Worm (Caenorhabditis elegans) whole organism, L2 larva: ENCODE measurements around the gene ugt-10.

Experiments
- F13H6.1 ChIP-seq: sonication (generic microtip); optimal IDR thresholded peaks from 2 replicates; lab custom pipeline; 2016; ENCODE audit warnings: missing genetic modification characterization, missing compliant biosample characterization
- R02D3.7 ChIP-seq: fragments of 150-350 bp; optimal IDR thresholded peaks from 2 replicates; lab custom pipeline; 2014; ENCODE audit warnings: missing biosample characterization, missing genetic modification characterization
- Y55F3AM.14 ChIP-seq: fragments of 200-800 bp; sonication (Bioruptor generic); optimal IDR thresholded peaks from 2 replicates; lab custom pipeline; 2018; ENCODE audit warnings: mild to moderate bottlenecking, missing genetic modification characterization, missing compliant biosample characterization
- alr-1 ChIP-seq: fragments of 150-350 bp; optimal IDR thresholded peaks from 2 replicates; lab custom pipeline; 2014; ENCODE audit warnings: missing biosample characterization, missing genetic modification characterization
- ama-1 ChIP-seq: fragments of 150-350 bp; optimal IDR thresholded peaks from 2 replicates; lab custom pipeline; 2018; ENCODE audit warnings: inconsistent platforms
- blmp-1 ChIP-seq: sonication (generic microtip); optimal IDR thresholded peaks from 2 replicates; lab custom pipeline; 2017; ENCODE audit warnings: missing genetic modification characterization, mild to moderate bottlenecking, missing compliant biosample characterization, antibody characterized with exemption, moderate library complexity; ENCODE audit not compliant: insufficient read depth
- ceh-16 ChIP-seq: fragments of 150-350 bp; optimal IDR thresholded peaks from 2 replicates; lab custom pipeline; 2014; ENCODE audit warnings: missing biosample characterization, missing genetic modification characterization
- ceh-82 ChIP-seq: fragments of 150-350 bp; optimal IDR thresholded peaks from 2 replicates; lab custom pipeline; 2014; ENCODE audit warnings: missing biosample characterization, missing genetic modification characterization
- crh-2 ChIP-seq: sonication (generic microtip); optimal IDR thresholded peaks from 2 replicates; lab custom pipeline; 2017; ENCODE audit warnings: missing biosample characterization, missing genetic modification characterization
- dmd-4 ChIP-seq: sonication (generic microtip); optimal IDR thresholded peaks from 2 replicates; lab custom pipeline; 2017; ENCODE audit warnings: missing biosample characterization, missing genetic modification characterization
- egl-27 ChIP-seq: sonication (generic microtip); optimal IDR thresholded peaks from 3 replicates; lab custom pipeline; 2017; ENCODE audit warnings: missing biosample characterization, missing genetic modification reagents, missing genetic modification characterization
- elt-1 ChIP-seq: fragments of 150-350 bp; optimal IDR thresholded peaks from 2 replicates; lab custom pipeline; 2014; ENCODE audit warnings: missing biosample characterization, missing genetic modification characterization
- fos-1 ChIP-seq: fragments of 150-350 bp; optimal IDR thresholded peaks from 2 replicates; lab custom pipeline; 2014; ENCODE audit warnings: missing biosample characterization, missing genetic modification characterization
- lin-13 ChIP-seq: fragments of 150-350 bp; optimal IDR thresholded peaks from 2 replicates; lab custom pipeline; 2014; ENCODE audit warnings: missing biosample characterization, missing genetic modification reagents, missing genetic modification characterization
- lin-39 ChIP-seq: fragments of 150-350 bp; optimal IDR thresholded peaks from 2 replicates; lab custom pipeline; 2014; ENCODE audit warnings: missing biosample characterization, missing genetic modification reagents, missing genetic modification characterization
- lsy-2 ChIP-seq, 2 experiments: fragments of 150-350 bp in 1 of 2; sonication (generic microtip) in 1 of 2; optimal IDR thresholded peaks; 2 replicates each; lab custom pipeline; 2014 to 2017; ENCODE audit warnings: missing biosample characterization in 2 of 2, missing genetic modification characterization in 2 of 2
- mab-5 ChIP-seq: fragments of 150-350 bp; optimal IDR thresholded peaks from 2 replicates; lab custom pipeline; 2014; ENCODE audit warnings: missing biosample characterization, missing genetic modification characterization
- mdl-1 ChIP-seq, 2 experiments: fragments of 150-350 bp in 1 of 2; sonication (generic microtip) in 1 of 2; optimal IDR thresholded peaks; 2 replicates each; lab custom pipeline; 2017; ENCODE audit warnings: missing biosample characterization in 2 of 2, missing genetic modification characterization in 2 of 2
- nhr-10 ChIP-seq: sonication (generic microtip); optimal IDR thresholded peaks from 2 replicates; lab custom pipeline; 2017; ENCODE audit warnings: missing biosample characterization, missing genetic modification characterization
- nhr-11 ChIP-seq: fragments of 150-350 bp; optimal IDR thresholded peaks from 2 replicates; lab custom pipeline; 2014; ENCODE audit warnings: missing biosample characterization, missing genetic modification characterization
- nhr-12 ChIP-seq: fragments of 150-350 bp; optimal IDR thresholded peaks from 2 replicates; lab custom pipeline; 2014; ENCODE audit warnings: missing biosample characterization, missing genetic modification characterization
- nhr-129 ChIP-seq: fragments of 150-350 bp; optimal IDR thresholded peaks from 2 replicates; lab custom pipeline; 2014; ENCODE audit warnings: missing biosample characterization, missing genetic modification characterization
- nhr-21 ChIP-seq: fragments of 150-350 bp; optimal IDR thresholded peaks from 2 replicates; lab custom pipeline; 2014; ENCODE audit warnings: missing biosample characterization, missing genetic modification characterization
- nhr-237 ChIP-seq: fragments of 150-350 bp; optimal IDR thresholded peaks from 2 replicates; lab custom pipeline; 2014; ENCODE audit warnings: missing biosample characterization, missing genetic modification characterization
- nhr-25 ChIP-seq: fragments of 150-350 bp; sonication (generic microtip); optimal IDR thresholded peaks from 3 replicates; lab custom pipeline; 2014; ENCODE audit warnings: missing biosample characterization, missing genetic modification characterization
- nhr-6 ChIP-seq: fragments of 150-350 bp; optimal IDR thresholded peaks from 2 replicates; lab custom pipeline; 2014; ENCODE audit warnings: missing biosample characterization, missing genetic modification characterization
- sma-3 ChIP-seq: sonication (generic microtip); optimal IDR thresholded peaks from 2 replicates; lab custom pipeline; 2016; ENCODE audit warnings: missing genetic modification reagents, missing genetic modification characterization, missing compliant biosample characterization
- sma-9 ChIP-seq, 2 experiments: fragments of 150-350 bp in 1 of 2; sonication (generic microtip) in 1 of 2; optimal IDR thresholded peaks; 2 replicates each; lab custom pipeline; 2014 to 2016; ENCODE audit warnings: missing genetic modification characterization in 2 of 2, mild to moderate bottlenecking in 1 of 2, missing biosample characterization in 1 of 2, missing compliant biosample characterization in 1 of 2, missing genetic modification reagents in 1 of 2, moderate library complexity in 1 of 2
- snpc-4 ChIP-seq: fragments of 150-350 bp; optimal IDR thresholded peaks from 2 replicates; lab custom pipeline; 2014; ENCODE audit warnings: missing biosample characterization, missing genetic modification characterization
- unc-39 ChIP-seq: fragments of 150-350 bp; optimal IDR thresholded peaks from 2 replicates; lab custom pipeline; 2014; ENCODE audit warnings: missing biosample characterization, missing genetic modification characterization
- unc-55 ChIP-seq: fragments of 150-350 bp; sonication (generic microtip); optimal IDR thresholded peaks from 3 replicates; lab custom pipeline; 2014; ENCODE audit warnings: missing biosample characterization, missing genetic modification reagents, missing genetic modification characterization
- unc-62 ChIP-seq: fragments of 150-350 bp; optimal IDR thresholded peaks from 2 replicates; lab custom pipeline; 2014; ENCODE audit warnings: missing biosample characterization, missing genetic modification reagents, missing genetic modification characterization
- zag-1 ChIP-seq: fragments of 150-350 bp; optimal IDR thresholded peaks from 2 replicates; lab custom pipeline; 2014; ENCODE audit warnings: missing biosample characterization, missing genetic modification characterization
- ztf-1 ChIP-seq: fragments of 200-800 bp; sonication (Bioruptor generic); conservative IDR thresholded peaks from 2 replicates; pipeline ENCODE4 v1.3.6; 2022; ENCODE audit warnings: missing genetic modification characterization, missing compliant biosample characterization
- ztf-11 ChIP-seq: sonication (generic microtip); optimal IDR thresholded peaks from 2 replicates; lab custom pipeline; 2017; ENCODE audit warnings: missing biosample characterization, missing genetic modification characterization

Gene ugt-10

DNA sequence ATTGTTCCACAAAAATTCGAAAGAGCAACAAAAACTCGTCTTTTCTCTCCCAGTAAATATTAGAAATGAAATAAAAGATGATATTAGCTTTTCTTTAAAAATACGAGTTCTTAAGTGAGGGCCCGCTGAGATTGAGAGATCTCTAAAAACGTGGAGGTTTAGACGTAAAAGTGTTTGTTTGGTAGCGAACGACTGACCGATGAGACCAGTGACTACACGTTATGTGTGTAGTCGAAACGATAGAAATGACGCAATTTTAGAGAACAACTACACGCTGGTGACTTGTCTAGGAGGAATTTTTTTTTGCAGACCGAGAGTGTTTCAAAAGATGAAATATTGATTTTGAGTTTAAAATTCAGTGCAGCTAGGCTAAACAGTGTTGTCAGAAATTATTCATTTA, 37.2 kb downstream of the ugt-10 start, which contains the start of gene C37H5.13:
Gene C37H5.13 (minus strand): TSS at position 229 of the 400 bp plus-strand sequence.
- peak; percentile 65 for TF ChIP-seq F13H6.1
- TF ChIP-seq nhr-12, result no peak
- TF ChIP-seq nhr-129 (tag; lab: Kevin White, UChicago), result peak; percentile 97
- TF ChIP-seq crh-2 (tag; lab: Kevin White, UChicago), result peak; percentile 49
- peak; percentile 22 for TF ChIP-seq nhr-25 (tag; lab: Kevin White, UChicago)
- TF ChIP-seq mdl-1 (tag; optimal IDR thresholded peaks at IDR 0.05; lab: Kevin White, UChicago), result no peak
- TF ChIP-seq ceh-82 (tag; lab: Kevin White, UChicago), result no peak
- no peak for TF ChIP-seq egl-27 (tag; lab: Kevin White, UChicago)
- no peak for TF ChIP-seq ama-1
- TF ChIP-seq ceh-16 (tag; lab: Kevin White, UChicago), result no peak
- peak in 1 of 2 experiments; percentile 49 for TF ChIP-seq lsy-2 (tag; optimal IDR thresholded peaks at IDR 0.05; lab: Kevin White, UChicago)
- peak; percentile 40 for TF ChIP-seq fos-1
- no peak for TF ChIP-seq lin-39 (tag; lab: Kevin White, UChicago)
- TF ChIP-seq sma-9 (GFP tag; optimal IDR thresholded peaks at IDR 0.05; lab: Kevin White, UChicago), result peak; percentile 67
- TF ChIP-seq sma-9 (tag; optimal IDR thresholded peaks at IDR 0.05; lab: Kevin White, UChicago), result no peak
- TF ChIP-seq blmp-1 (tag; lab: Kevin White, UChicago), result no peak
- TF ChIP-seq, all 48 proteins: peak for 7

DNA sequence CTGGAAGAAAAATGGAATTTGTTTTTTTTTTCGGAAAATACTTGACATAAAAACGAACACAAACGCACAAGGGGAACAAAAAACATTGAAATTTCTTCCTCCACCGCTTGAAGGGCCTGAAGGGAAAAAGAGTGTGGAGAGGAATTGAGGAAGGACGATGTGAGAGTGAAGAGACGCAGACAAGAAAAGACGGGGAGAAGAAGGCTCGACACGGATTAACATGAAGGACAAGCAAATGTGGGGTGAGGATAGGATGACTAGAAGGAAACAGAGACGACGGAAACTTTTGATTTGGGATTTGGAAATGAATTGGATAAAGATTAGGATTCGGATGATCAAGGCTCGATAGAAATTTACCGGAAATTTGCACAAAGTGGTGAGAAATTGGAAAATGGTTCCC, 39.4 kb downstream of the ugt-10 start:
- TF ChIP-seq lsy-2 (tag; optimal IDR thresholded peaks at IDR 0.05; lab: Kevin White, UChicago) (peak in 1 of 2 experiments; percentile 45), nhr-129 (tag; lab: Kevin White, UChicago) (peak; percentile 51), nhr-237 (tag; lab: Kevin White, UChicago) (no peak), sma-3 (GFP tag; lab: Kevin White, UChicago) (no peak), unc-55 (GFP tag; lab: Kevin White, UChicago) (peak; percentile 42), unc-62 (GFP tag; lab: Kevin White, UChicago) (no peak), sma-9 (GFP tag; optimal IDR thresholded peaks at IDR 0.05; lab: Kevin White, UChicago) (no peak), sma-9 (tag; optimal IDR thresholded peaks at IDR 0.05; lab: Kevin White, UChicago) (no peak), snpc-4 (tag; lab: Kevin White, UChicago) (no peak), nhr-21 (tag; lab: Kevin White, UChicago) (no peak), unc-39 (tag; lab: Kevin White, UChicago) (no peak), egl-27 (tag; lab: Kevin White, UChicago) (no peak), dmd-4 (no peak), mab-5 (tag; lab: Kevin White, UChicago) (no peak), zag-1 (tag; lab: Kevin White, UChicago) (no peak)
- TF ChIP-seq, all 48 proteins: peak for 3

DNA sequence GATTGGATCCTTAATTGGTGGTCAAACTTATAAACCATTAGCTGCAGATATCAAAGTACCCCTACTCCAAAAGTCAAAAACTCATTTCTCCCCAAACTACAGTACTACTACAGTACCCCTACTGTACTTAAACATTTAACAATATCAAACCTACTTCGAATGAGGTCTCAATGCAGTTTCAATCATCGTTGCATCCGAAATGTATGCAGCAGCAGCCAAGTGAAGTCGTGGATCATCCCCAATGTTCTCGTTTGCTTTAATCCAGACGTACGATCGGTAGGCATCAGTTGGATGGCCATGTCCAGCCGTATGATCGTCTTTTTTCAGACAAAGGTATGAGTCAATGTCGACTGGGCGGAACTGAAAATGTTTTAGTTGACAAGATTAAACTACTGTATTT, 42.4 kb downstream of the ugt-10 start:
- TF ChIP-seq ztf-1 (GFP tag; lab: Robert Waterston, UW), result no peak
- TF ChIP-seq unc-62 (GFP tag; lab: Kevin White, UChicago), result no peak
- no peak for TF ChIP-seq Y55F3AM.14 (GFP tag; lab: Kevin White, UChicago)
- TF ChIP-seq nhr-11 (tag; lab: Kevin White, UChicago), result no peak

DNA sequence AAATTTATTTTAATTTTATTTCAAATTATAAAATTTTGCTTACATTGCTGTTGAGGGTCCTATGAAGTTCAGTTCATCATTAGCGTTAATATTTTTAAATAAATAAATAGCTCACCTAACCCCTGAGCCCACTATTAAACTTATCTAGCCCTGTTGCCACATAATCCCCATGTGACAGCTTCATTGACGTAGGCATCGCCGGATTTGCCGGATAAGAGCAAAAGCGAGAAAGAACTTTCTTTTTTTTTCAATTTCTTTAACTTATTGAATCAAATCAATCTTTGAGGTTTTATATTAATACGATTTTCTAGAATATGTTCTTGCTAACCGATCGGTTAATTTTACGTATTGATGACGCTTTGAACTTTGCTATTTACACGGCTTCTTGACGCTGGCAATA, 48.0 kb downstream of the ugt-10 start:
- TF ChIP-seq egl-27 (tag; lab: Kevin White, UChicago), result no peak
- no peak for TF ChIP-seq nhr-10 (tag; lab: Kevin White, UChicago)
- TF ChIP-seq elt-1, result no peak
- no peak for TF ChIP-seq F13H6.1
- TF ChIP-seq unc-55 (GFP tag; lab: Kevin White, UChicago), result no peak
- TF ChIP-seq blmp-1 (tag; lab: Kevin White, UChicago), result no peak
- no peak for TF ChIP-seq R02D3.7
- TF ChIP-seq nhr-21 (tag; lab: Kevin White, UChicago), result no peak
- TF ChIP-seq fos-1, result no peak

DNA sequence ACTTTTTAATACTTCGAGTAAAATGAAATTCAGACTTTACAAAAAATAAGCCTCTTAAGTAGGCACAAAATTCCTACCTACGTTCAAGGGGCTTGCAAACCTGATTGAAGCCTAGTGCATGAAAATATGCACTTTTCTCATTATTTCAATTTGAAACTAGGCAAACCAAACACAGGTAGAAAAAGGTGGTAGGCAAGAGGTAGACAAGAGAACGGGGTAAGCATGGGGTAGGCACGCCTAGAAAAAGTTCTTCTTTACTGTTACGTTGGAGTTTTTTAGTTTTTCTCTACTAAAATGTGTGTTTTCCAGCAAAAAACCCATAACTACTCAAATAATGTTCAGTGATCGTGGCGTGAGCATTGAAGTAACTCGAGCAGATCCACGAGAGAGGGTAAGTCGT, 48.8 kb downstream of the ugt-10 start, which contains the start of gene nex-4:
Gene nex-4 (plus strand): TSS at position 301 of the 400 bp plus-strand sequence.
- TF ChIP-seq R02D3.7 (no peak), lsy-2 (tag; optimal IDR thresholded peaks at IDR 0.05; lab: Kevin White, UChicago) (no peak), nhr-6 (tag; lab: Kevin White, UChicago) (no peak), crh-2 (tag; lab: Kevin White, UChicago) (no peak), dmd-4 (no peak), ztf-1 (GFP tag; lab: Robert Waterston, UW) (no peak), Y55F3AM.14 (GFP tag; lab: Kevin White, UChicago) (no peak), mdl-1 (tag; optimal IDR thresholded peaks at IDR 0.05; lab: Kevin White, UChicago) (no peak), zag-1 (tag; lab: Kevin White, UChicago) (no peak), lin-13 (GFP tag; lab: Kevin White, UChicago) (no peak), alr-1 (no peak), fos-1 (no peak), nhr-129 (tag; lab: Kevin White, UChicago) (no peak), sma-9 (GFP tag; optimal IDR thresholded peaks at IDR 0.05; lab: Kevin White, UChicago) (no peak), sma-9 (tag; optimal IDR thresholded peaks at IDR 0.05; lab: Kevin White, UChicago) (no peak), egl-27 (tag; lab: Kevin White, UChicago) (no peak), nhr-10 (tag; lab: Kevin White, UChicago) (no peak), ztf-11 (tag; lab: Kevin White, UChicago) (no peak), mab-5 (tag; lab: Kevin White, UChicago) (no peak), ceh-82 (tag; lab: Kevin White, UChicago) (no peak)
